Worm (Caenorhabditis elegans) whole organism, L3 larva: ENCODE results near the gene oac-46.

Experiments
- ama-1 ChIP-seq: fragments of 150-350 bp; optimal IDR thresholded peaks from 2 replicates; lab custom pipeline; 2018
- ceh-16 ChIP-seq: sonication (generic microtip); optimal IDR thresholded peaks from 2 replicates; lab custom pipeline; 2017; ENCODE audit warnings: missing biosample characterization, missing genetic modification characterization
- elt-1 ChIP-seq: fragments of 150-350 bp; optimal IDR thresholded peaks from 2 replicates; lab custom pipeline; 2014; ENCODE audit warnings: missing biosample characterization, missing genetic modification characterization
- fos-1 ChIP-seq: fragments of 150-350 bp; optimal IDR thresholded peaks from 2 replicates; lab custom pipeline; 2014; ENCODE audit warnings: missing biosample characterization, missing genetic modification characterization
- nhr-67 ChIP-seq: fragments of 150-350 bp; optimal IDR thresholded peaks from 2 replicates; lab custom pipeline; 2014; ENCODE audit warnings: missing biosample characterization, missing genetic modification characterization
- nhr-76 ChIP-seq: fragments of 150-350 bp; sonication (generic microtip); optimal IDR thresholded peaks from 5 replicates; lab custom pipeline; 2014; ENCODE audit warnings: missing biosample characterization, missing genetic modification characterization

DNA sequence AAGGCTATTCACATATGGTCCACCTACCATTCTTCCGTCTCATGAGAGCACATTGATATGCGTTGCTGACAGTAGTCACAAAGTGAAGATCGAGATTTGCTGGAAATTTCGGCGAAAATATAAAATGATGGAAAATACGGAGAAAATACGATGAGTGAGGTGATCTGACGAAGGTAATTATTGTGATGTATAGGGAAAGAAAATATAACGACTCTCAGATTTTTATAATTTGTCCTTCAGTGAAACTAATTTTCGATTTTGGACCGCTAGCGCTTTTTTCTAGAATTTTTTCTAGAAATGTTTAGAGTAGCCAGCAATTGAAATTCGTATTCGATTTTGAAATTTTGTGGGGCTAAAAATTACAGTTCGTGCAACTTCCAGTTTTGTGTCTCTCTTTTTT, 22.7 kb downstream of the oac-46 start, which contains the start of gene F46C5.2:
- TF ChIP-seq nhr-67 (tag; lab: Kevin White, UChicago): no peak
- no peak for TF ChIP-seq elt-1 (tag; lab: Kevin White, UChicago)
- no peak for TF ChIP-seq ama-1
- no peak for TF ChIP-seq nhr-76
- TF ChIP-seq fos-1 (tag; lab: Kevin White, UChicago): no peak
- TF ChIP-seq ceh-16 (tag; lab: Kevin White, UChicago): no peak
